Worm (Caenorhabditis elegans): ENCODE results near the gene jbts-14.

DNA sequence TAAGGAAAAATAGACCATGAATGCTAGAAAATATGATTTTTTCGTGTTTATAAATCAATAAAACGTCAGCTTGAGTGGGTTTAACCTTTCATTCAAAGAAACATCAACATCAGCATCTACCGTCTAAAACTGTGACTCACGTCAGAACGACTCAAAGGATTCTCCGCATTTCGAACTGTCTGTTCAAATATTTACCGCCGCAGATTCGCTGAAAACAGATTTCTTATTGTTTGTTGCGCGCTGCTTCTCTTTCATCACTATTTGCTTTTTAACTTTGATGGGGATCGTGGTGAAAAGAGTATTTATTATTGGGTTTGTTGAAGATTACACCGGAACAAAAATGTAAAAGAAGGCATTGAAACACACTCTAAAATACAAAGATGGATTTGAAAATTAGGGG lies 17.2 kb downstream of the jbts-14 start:
- TF ChIP-seq F49E8.2 (tag; optimal IDR thresholded peaks at IDR 0.05; ENCODE audit: insufficient read depth) (no peak), hmg-20 (GFP tag; IDR thresholded peaks at IDR 0.05) (no peak), nhr-90 (tag; optimal IDR thresholded peaks at IDR 0.05) (no peak), snpc-4 (GFP tag; optimal IDR thresholded peaks at IDR 0.05) (no peak), snpc-4 (tag; optimal IDR thresholded peaks at IDR 0.05) (no peak), ets-4 (GFP tag; optimal IDR thresholded peaks at IDR 0.05) (no peak), ceh-27 (GFP tag; optimal IDR thresholded peaks at IDR 0.05) (no peak), madf-6 (GFP tag; IDR thresholded peaks at IDR 0.05) (no peak), ztf-18 (tag; optimal IDR thresholded peaks at IDR 0.05) (no peak), lsl-1 (GFP tag; optimal IDR thresholded peaks at IDR 0.05) (no peak), ztf-3 (GFP tag; optimal IDR thresholded peaks at IDR 0.05) (no peak), unc-62 (GFP tag; optimal IDR thresholded peaks at IDR 0.05) (no peak), lin-35 (GFP tag; optimal IDR thresholded peaks at IDR 0.05) (no peak), chd-7 (tag; optimal IDR thresholded peaks at IDR 0.05) (no peak)
